Worm (Caenorhabditis elegans) whole organism, L1 larva: Measurements from ENCODE around the gene F46H5.2.
A peak's percentile ranks its signal among the peaks of the same experiment; 100 is the strongest.

Source experiments
- C04F5.9 ChIP-seq: sonication (generic microtip); optimal IDR thresholded peaks from 2 replicates; lab custom pipeline; 2016; ENCODE audit warnings: missing genetic modification characterization, missing compliant biosample characterization
- C16A3.4 ChIP-seq: fragments of 150-350 bp; optimal IDR thresholded peaks from 2 replicates; lab custom pipeline; 2014; ENCODE audit warnings: missing biosample characterization, missing genetic modification characterization
- F16B12.6 ChIP-seq: fragments of 150-350 bp; optimal IDR thresholded peaks from 2 replicates; lab custom pipeline; 2014; ENCODE audit warnings: missing biosample characterization, missing genetic modification characterization
- Y116A8C.19 ChIP-seq: sonication (generic microtip); optimal IDR thresholded peaks from 2 replicates; lab custom pipeline; 2016; ENCODE audit warnings: missing compliant biosample characterization, missing genetic modification characterization, borderline replicate concordance
- aha-1 ChIP-seq: fragments of 150-350 bp; optimal IDR thresholded peaks from 2 replicates; lab custom pipeline; 2014; ENCODE audit warnings: missing biosample characterization, missing genetic modification characterization
- alr-1 ChIP-seq: fragments of 200-800 bp; sonication (Bioruptor generic); optimal IDR thresholded peaks from 2 replicates; lab custom pipeline; 2018; ENCODE audit warnings: borderline replicate concordance, mild to moderate bottlenecking, missing genetic modification characterization, missing compliant biosample characterization
- aly-2 ChIP-seq: fragments of 150-350 bp; optimal IDR thresholded peaks from 2 replicates; lab custom pipeline; 2014; ENCODE audit warnings: missing biosample characterization, missing genetic modification characterization
- blmp-1 ChIP-seq: fragments of 150-350 bp; optimal IDR thresholded peaks from 2 replicates; lab custom pipeline; 2014; ENCODE audit warnings: missing biosample characterization, missing genetic modification characterization
- ceh-8 ChIP-seq: fragments of 200-800 bp; sonication (Bioruptor generic); optimal IDR thresholded peaks from 2 replicates; lab custom pipeline; 2018; ENCODE audit warnings: mild to moderate bottlenecking, missing genetic modification characterization, moderate library complexity, missing compliant biosample characterization
- ceh-82 ChIP-seq, 3 experiments: fragments of 150-350 bp in 1 of 3; sonication (generic microtip) in 2 of 3; optimal IDR thresholded peaks; 2 replicates each; lab custom pipeline; 2014 to 2017; ENCODE audit warnings: missing biosample characterization in 3 of 3, missing genetic modification characterization in 3 of 3
- dpl-1 ChIP-seq, 3 experiments: fragments of 150-350 bp in 2 of 3; sonication (generic microtip) in 1 of 3; optimal IDR thresholded peaks; 2 replicates each; lab custom pipeline; 2014 to 2017; ENCODE audit warnings: missing biosample characterization in 3 of 3, missing genetic modification characterization in 3 of 3, missing genetic modification reagents in 3 of 3
- dsc-1 ChIP-seq: sonication (generic microtip); optimal IDR thresholded peaks from 2 replicates; lab custom pipeline; 2016; ENCODE audit warnings: mild to moderate bottlenecking, missing genetic modification characterization, missing compliant biosample characterization
- efl-1 ChIP-seq, 4 experiments: fragments of 150-350 bp; optimal IDR thresholded peaks in 3 of 4; peaks in 1 of 4; 1 replicate in 1 of 4; 2 replicates in 3 of 4; lab custom pipeline; 2014; ENCODE audit warnings: missing biosample characterization in 2 of 4, missing genetic modification characterization in 2 of 4, missing genetic modification reagents in 2 of 4
- efl-3 ChIP-seq: fragments of 200-800 bp; sonication (Bioruptor generic); optimal IDR thresholded peaks from 2 replicates; lab custom pipeline; 2018; ENCODE audit warnings: mild to moderate bottlenecking, missing genetic modification characterization, missing compliant biosample characterization
- elt-2 ChIP-seq: sonication (generic microtip); optimal IDR thresholded peaks from 2 replicates; lab custom pipeline; 2016; ENCODE audit warnings: missing genetic modification characterization, mild to moderate bottlenecking, inconsistent platforms, missing compliant biosample characterization, missing genetic modification reagents
- ets-5 ChIP-seq: fragments of 200-800 bp; sonication (Bioruptor generic); IDR thresholded peaks from 2 replicates; pipeline ENCODE4 v1.3.6; 2022; ENCODE audit warnings: missing genetic modification characterization, missing compliant biosample characterization
- fkh-4 ChIP-seq: sonication (generic microtip); optimal IDR thresholded peaks from 2 replicates; lab custom pipeline; 2016; ENCODE audit warnings: missing compliant biosample characterization, missing genetic modification characterization, borderline replicate concordance
- fos-1 ChIP-seq: fragments of 150-350 bp; optimal IDR thresholded peaks from 2 replicates; lab custom pipeline; 2014; ENCODE audit warnings: missing biosample characterization, missing genetic modification characterization
- hlh-17 ChIP-seq: fragments of 200-800 bp; sonication (Bioruptor generic); optimal IDR thresholded peaks from 2 replicates; lab custom pipeline; 2018; ENCODE audit warnings: missing genetic modification characterization, mild to moderate bottlenecking, missing compliant biosample characterization, moderate library complexity, borderline replicate concordance
- hpl-2 ChIP-seq: fragments of 150-350 bp; optimal IDR thresholded peaks from 2 replicates; lab custom pipeline; 2014; ENCODE audit warnings: missing biosample characterization, missing genetic modification reagents, missing genetic modification characterization
- irx-1 ChIP-seq: sonication (generic microtip); optimal IDR thresholded peaks from 2 replicates; lab custom pipeline; 2016; ENCODE audit warnings: missing genetic modification characterization, missing compliant biosample characterization
- isw-1 ChIP-seq: fragments of 200-800 bp; sonication (Bioruptor generic); IDR thresholded peaks from 2 replicates; pipeline ENCODE4 v1.3.6; 2022; ENCODE audit warnings: missing genetic modification characterization, missing compliant biosample characterization
- lin-15B ChIP-seq: fragments of 150-350 bp; sonication (generic microtip); optimal IDR thresholded peaks from 3 replicates; lab custom pipeline; 2014; ENCODE audit warnings: missing biosample characterization, missing genetic modification characterization
- lin-39 ChIP-seq: fragments of 150-350 bp; optimal IDR thresholded peaks from 2 replicates; lab custom pipeline; 2014; ENCODE audit warnings: missing biosample characterization, missing genetic modification reagents, missing genetic modification characterization
- lir-3 ChIP-seq: sonication (generic microtip); optimal IDR thresholded peaks from 2 replicates; lab custom pipeline; 2016; ENCODE audit warnings: mild to moderate bottlenecking, missing genetic modification characterization, moderate library complexity, missing compliant biosample characterization; ENCODE audit not compliant: poor library complexity
- mef-2 ChIP-seq: fragments of 150-350 bp; optimal IDR thresholded peaks from 2 replicates; lab custom pipeline; 2014; ENCODE audit warnings: missing biosample characterization, missing genetic modification characterization
- mep-1 ChIP-seq: fragments of 150-350 bp; optimal IDR thresholded peaks from 2 replicates; lab custom pipeline; 2014; ENCODE audit warnings: missing biosample characterization, missing genetic modification characterization
- nhr-12 ChIP-seq: sonication (generic microtip); optimal IDR thresholded peaks from 2 replicates; lab custom pipeline; 2017; ENCODE audit warnings: missing biosample characterization, missing genetic modification characterization
- nhr-19 ChIP-seq: fragments of 200-800 bp; sonication (Bioruptor generic); conservative IDR thresholded peaks from 2 replicates; pipeline ENCODE4 v1.3.6; 2022; ENCODE audit warnings: missing genetic modification characterization, missing compliant biosample characterization
- nhr-237 ChIP-seq: fragments of 150-350 bp; optimal IDR thresholded peaks from 2 replicates; lab custom pipeline; 2014; ENCODE audit warnings: missing biosample characterization, missing genetic modification characterization
- nhr-28 ChIP-seq: fragments of 150-350 bp; optimal IDR thresholded peaks from 2 replicates; lab custom pipeline; 2014; ENCODE audit warnings: missing biosample characterization, missing genetic modification characterization
- nhr-47 ChIP-seq: sonication (generic microtip); optimal IDR thresholded peaks from 2 replicates; lab custom pipeline; 2016; ENCODE audit warnings: mild to moderate bottlenecking, missing genetic modification characterization, moderate library complexity, missing compliant biosample characterization
- nhr-71 ChIP-seq: sonication (generic microtip); optimal IDR thresholded peaks from 2 replicates; lab custom pipeline; 2016; ENCODE audit warnings: mild to moderate bottlenecking, missing genetic modification characterization, moderate library complexity, missing compliant biosample characterization
- nhr-77 ChIP-seq: fragments of 150-350 bp; optimal IDR thresholded peaks from 2 replicates; lab custom pipeline; 2014; ENCODE audit warnings: missing biosample characterization, missing genetic modification characterization
- nhr-84 ChIP-seq: sonication (generic microtip); optimal IDR thresholded peaks from 2 replicates; lab custom pipeline; 2017; ENCODE audit warnings: missing biosample characterization, missing genetic modification characterization
- nhr-90 ChIP-seq: sonication (generic microtip); optimal IDR thresholded peaks from 2 replicates; lab custom pipeline; 2016; ENCODE audit warnings: mild to moderate bottlenecking, missing genetic modification characterization, missing compliant biosample characterization; ENCODE audit not compliant: poor library complexity
- pag-3 ChIP-seq: sonication (generic microtip); optimal IDR thresholded peaks from 2 replicates; lab custom pipeline; 2017; ENCODE audit warnings: missing genetic modification characterization, mild to moderate bottlenecking, missing compliant biosample characterization, antibody characterized with exemption, borderline replicate concordance; ENCODE audit not compliant: insufficient read depth
- pax-3 ChIP-seq: fragments of 200-800 bp; sonication (Bioruptor generic); optimal IDR thresholded peaks from 2 replicates; lab custom pipeline; 2018; ENCODE audit warnings: mild to moderate bottlenecking, missing genetic modification characterization, moderate library complexity, missing compliant biosample characterization
- rnt-1 ChIP-seq: sonication (generic microtip); optimal IDR thresholded peaks from 2 replicates; lab custom pipeline; 2016; ENCODE audit warnings: mild to moderate bottlenecking, missing genetic modification characterization, moderate library complexity, missing compliant biosample characterization
- skn-1 ChIP-seq: fragments of 150-350 bp; optimal IDR thresholded peaks from 2 replicates; lab custom pipeline; 2014; ENCODE audit warnings: missing biosample characterization, missing genetic modification characterization
- snpc-4 ChIP-seq: fragments of 150-350 bp; optimal IDR thresholded peaks from 2 replicates; lab custom pipeline; 2014; ENCODE audit warnings: missing biosample characterization, missing genetic modification characterization
- snu-23 ChIP-seq: sonication (generic microtip); optimal IDR thresholded peaks from 2 replicates; lab custom pipeline; 2016; ENCODE audit warnings: missing genetic modification characterization, missing compliant biosample characterization
- sptf-1 ChIP-seq: fragments of 150-350 bp; optimal IDR thresholded peaks from 2 replicates; lab custom pipeline; 2014; ENCODE audit warnings: missing biosample characterization, missing genetic modification characterization
- sup-37 ChIP-seq: fragments of 200-800 bp; sonication (Bioruptor generic); optimal IDR thresholded peaks from 2 replicates; lab custom pipeline; 2018; ENCODE audit warnings: mild to moderate bottlenecking, missing genetic modification characterization, missing compliant biosample characterization
- swsn-7 ChIP-seq: sonication (generic microtip); optimal IDR thresholded peaks from 2 replicates; lab custom pipeline; 2016; ENCODE audit warnings: missing genetic modification characterization, missing compliant biosample characterization
- unc-130 ChIP-seq: fragments of 150-350 bp; optimal IDR thresholded peaks from 2 replicates; lab custom pipeline; 2017; ENCODE audit warnings: missing biosample characterization, missing genetic modification characterization, inconsistent platforms
- unc-62 ChIP-seq: fragments of 150-350 bp; optimal IDR thresholded peaks from 2 replicates; lab custom pipeline; 2014; ENCODE audit warnings: missing biosample characterization, missing genetic modification reagents, missing genetic modification characterization
- unc-86 ChIP-seq: sonication (generic microtip); optimal IDR thresholded peaks from 2 replicates; lab custom pipeline; 2016; ENCODE audit warnings: missing genetic modification characterization, missing compliant biosample characterization
- zag-1 ChIP-seq: fragments of 150-350 bp; optimal IDR thresholded peaks from 2 replicates; lab custom pipeline; 2014; ENCODE audit warnings: missing biosample characterization, missing genetic modification characterization
- zip-4 ChIP-seq: fragments of 200-800 bp; sonication (Bioruptor generic); optimal IDR thresholded peaks from 2 replicates; lab custom pipeline; 2018; ENCODE audit warnings: mild to moderate bottlenecking, missing genetic modification characterization, moderate library complexity, missing compliant biosample characterization
- ztf-11 ChIP-seq, 2 experiments: sonication (generic microtip); optimal IDR thresholded peaks; 2 replicates each; lab custom pipeline; 2016 to 2017; ENCODE audit warnings: missing genetic modification characterization in 2 of 2, missing biosample characterization in 1 of 2, missing compliant biosample characterization in 1 of 2

The F46H5.2 gene

ce11 chrX:7234723-7235203, 30.7 kb upstream of the F46H5.2 start (continued):
- TF ChIP-seq unc-62 (GFP tag; lab: Kevin White, UChicago) (no peak), nhr-71 (tag; lab: Kevin White, UChicago) (peak; percentile 84), aha-1 (tag; lab: Kevin White, UChicago) (no peak), nhr-90 (no peak), hpl-2 (GFP tag; lab: Kevin White, UChicago) (no peak), zag-1 (no peak), pax-3 (tag; lab: Kevin White, UChicago) (no peak), unc-130 (tag; lab: Kevin White, UChicago) (no peak), ceh-8 (GFP tag; lab: Kevin White, UChicago) (peak; percentile 3), efl-1 (optimal IDR thresholded peaks at IDR 0.05; lab: Kevin White, UChicago) (peak; percentile 8 to 14), efl-1 (GFP tag; optimal IDR thresholded peaks at IDR 0.05 in 1 of 2; lab: Kevin White, UChicago) (peak in 1 of 2 experiments; percentile 14), sup-37 (GFP tag; lab: Kevin White, UChicago) (peak; percentile 21), ceh-82 (tag; optimal IDR thresholded peaks at IDR 0.05; lab: Kevin White, UChicago) (peak; percentile 29 to 56 (median 37)), dsc-1 (tag; lab: Kevin White, UChicago) (peak; percentile 73), ets-5 (GFP tag; lab: Robert Waterston, UW) (no peak), pag-3 (tag; lab: Kevin White, UChicago) (peak; percentile 72), isw-1 (GFP tag; lab: Robert Waterston, UW) (no peak; the same call in 1 of the 2 replicates), mep-1 (peak; percentile 39), Y116A8C.19 (tag; lab: Kevin White, UChicago) (no peak), rnt-1 (tag; lab: Kevin White, UChicago) (peak; percentile 69), irx-1 (tag; lab: Kevin White, UChicago) (peak; percentile 67), ztf-11 (tag; optimal IDR thresholded peaks at IDR 0.05; lab: Kevin White, UChicago) (no peak), efl-3 (GFP tag; lab: Kevin White, UChicago) (no peak), zip-4 (GFP tag; lab: Kevin White, UChicago) (no peak), alr-1 (tag; lab: Kevin White, UChicago) (no peak), snpc-4 (tag; lab: Kevin White, UChicago) (no peak), snu-23 (peak; percentile 63), unc-86 (tag; lab: Kevin White, UChicago) (peak; percentile 67), nhr-19 (GFP tag; lab: Robert Waterston, UW) (peak; percentile 46), sptf-1 (tag; lab: Kevin White, UChicago) (no peak), blmp-1 (tag; lab: Kevin White, UChicago) (no peak), lir-3 (no peak), hlh-17 (no peak)

ce11 chrX:7236717-7237116, 28.7 kb upstream of the F46H5.2 start:
- TF ChIP-seq pax-3 (tag; lab: Kevin White, UChicago) (no peak), nhr-237 (no peak), nhr-84 (tag; lab: Kevin White, UChicago) (no peak), lin-39 (peak; percentile 25), nhr-77 (no peak), mef-2 (no peak), nhr-47 (tag; lab: Kevin White, UChicago) (peak; percentile 14), elt-2 (tag; lab: Kevin White, UChicago) (no peak), fkh-4 (peak; percentile 47), C16A3.4 (tag; lab: Kevin White, UChicago) (no peak), F16B12.6 (tag; lab: Kevin White, UChicago) (no peak), mep-1 (peak; percentile 62), dsc-1 (tag; lab: Kevin White, UChicago) (peak; percentile 90), nhr-12 (tag; lab: Kevin White, UChicago) (no peak), C04F5.9 (tag; lab: Kevin White, UChicago) (no peak), skn-1 (tag; lab: Kevin White, UChicago) (no peak), nhr-71 (tag; lab: Kevin White, UChicago) (peak; percentile 89), nhr-28 (no peak), zip-4 (GFP tag; lab: Kevin White, UChicago) (no peak), swsn-7 (peak; percentile 49), pag-3 (tag; lab: Kevin White, UChicago) (peak; percentile 100), dpl-1 (GFP tag; optimal IDR thresholded peaks at IDR 0.05; lab: Kevin White, UChicago) (no peak), fos-1 (no peak), lin-15B (tag; lab: Kevin White, UChicago) (no peak), aly-2 (tag; lab: Kevin White, UChicago) (no peak), rnt-1 (tag; lab: Kevin White, UChicago) (peak; percentile 74)
